Fruit fly (Drosophila melanogaster): ENCODE data around the gene Pde9.

DNA sequence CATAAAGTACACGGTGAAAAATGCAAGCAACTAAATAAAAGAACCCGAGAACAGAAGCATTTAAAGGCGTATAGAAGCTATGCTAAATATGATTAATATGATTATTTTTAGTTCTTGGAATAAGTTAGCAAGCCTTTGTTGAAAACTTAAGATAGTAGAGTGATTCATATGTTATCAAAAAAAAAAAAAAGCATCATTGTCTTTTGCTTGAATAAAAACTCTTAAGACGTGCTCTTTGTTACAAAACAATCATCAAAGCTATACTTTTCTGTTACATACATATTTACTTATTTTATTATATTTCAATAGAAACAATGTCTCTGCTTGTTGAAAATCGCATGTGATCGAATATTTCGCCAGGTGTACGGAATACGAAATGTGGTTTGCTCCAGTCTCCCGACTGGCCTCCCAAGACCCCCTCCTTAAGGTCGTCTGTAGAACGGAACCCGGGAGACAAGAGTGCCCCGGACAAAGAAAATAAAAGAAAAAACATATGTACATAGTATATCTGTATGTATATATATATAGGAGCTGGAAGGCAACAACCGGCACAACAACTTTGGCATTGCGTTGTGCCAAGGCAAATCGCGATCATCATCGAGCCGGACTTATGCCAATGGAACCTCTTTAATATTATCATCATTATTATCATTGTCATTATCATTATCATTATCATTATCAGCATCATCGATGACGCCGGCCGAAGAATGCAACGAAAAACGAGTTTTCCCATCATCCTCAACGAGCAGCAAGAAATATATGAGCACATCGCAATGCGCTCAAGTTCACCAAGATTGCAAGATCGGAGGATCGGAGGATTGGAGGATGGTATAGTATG, 5.6 kb downstream of the Pde9 start:
- TF ChIP-seq EcR (GFP tag; optimal IDR thresholded peaks at IDR 0.05) (no peak), pan (optimal IDR thresholded peaks at IDR 0.05) (no peak), CG8478 (optimal IDR thresholded peaks at IDR 0.05) (no peak), usp (GFP tag; optimal IDR thresholded peaks at IDR 0.05) (no peak), psq (optimal IDR thresholded peaks at IDR 0.05) (no peak), Dll (optimal IDR thresholded peaks at IDR 0.05) (no peak)
